Worm (Caenorhabditis elegans): ENCODE data around the gene H12D21.5.

DNA sequence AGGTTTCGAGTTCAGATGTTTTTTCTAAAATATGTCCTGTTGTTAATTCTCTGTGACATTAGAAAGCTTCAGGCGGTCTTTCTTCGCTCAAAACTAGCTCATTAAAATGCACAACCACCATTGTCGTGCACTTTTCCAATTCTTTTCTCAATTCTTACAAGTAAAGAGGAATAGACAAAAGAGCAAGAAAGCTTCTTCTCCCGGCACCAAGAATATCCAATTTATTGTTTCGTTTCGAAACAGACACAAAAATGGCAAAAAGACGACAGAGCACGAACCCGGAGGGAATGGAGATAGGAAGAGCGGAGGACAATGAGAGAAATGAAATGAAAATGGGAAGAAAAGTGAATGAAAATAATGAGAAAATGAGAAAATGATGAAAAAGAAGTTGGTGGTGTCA, 41.2 kb upstream of the H12D21.5 start:
- no peak for TF ChIP-seq irx-1 (tag; optimal IDR thresholded peaks at IDR 0.05)
- no peak for TF ChIP-seq nhr-77 (tag; optimal IDR thresholded peaks at IDR 0.05)
- no peak for TF ChIP-seq ama-1 (optimal IDR thresholded peaks at IDR 0.05)

Data from whole organism, L1 larva.